Fruit fly (Drosophila melanogaster) whole organism: ENCODE measurements around the gene bor.
A peak's percentile ranks its signal among the peaks of the same experiment; 100 is the strongest.

Source experiments
- CG8478 ChIP-seq: fragments of >200 bp; optimal IDR thresholded peaks from 2 replicates; lab custom pipeline; 2018; ENCODE audit warnings: inconsistent platforms
- Dll ChIP-seq: fragments of >200 bp; optimal IDR thresholded peaks from 2 replicates; lab custom pipeline; 2017
- EcR ChIP-seq, 2 experiments: fragments of >200 bp; optimal IDR thresholded peaks; 2 replicates each; lab custom pipeline; 2017; ENCODE audit warnings: missing biosample characterization in 2 of 2, missing genetic modification characterization in 2 of 2, missing genetic modification reagents in 2 of 2
- pan ChIP-seq: fragments of >200 bp; optimal IDR thresholded peaks from 2 replicates; lab custom pipeline; 2017
- psq ChIP-seq: fragments of >200 bp; optimal IDR thresholded peaks from 2 replicates; lab custom pipeline; 2017
- usp ChIP-seq: fragments of >200 bp; optimal IDR thresholded peaks from 2 replicates; lab custom pipeline; 2017; ENCODE audit warnings: missing biosample characterization, missing genetic modification characterization, mixed read lengths

dm6 chr3R:16249829-16250814, 13.8 kb downstream of the bor start:
- TF ChIP-seq EcR (GFP tag; optimal IDR thresholded peaks at IDR 0.05; lab: Kevin White, UChicago), result peak in 1 of 2 experiments; percentile 79
- no peak for TF ChIP-seq CG8478
- peak; percentile 1 for TF ChIP-seq Dll (lab: Kevin White, UChicago)
- TF ChIP-seq usp, result no peak
- TF ChIP-seq pan, result peak; percentile 62
- no peak for TF ChIP-seq psq (lab: Kevin White, UChicago)
